Worm (Caenorhabditis elegans): Measurements from ENCODE around the gene srv-30.

DNA sequence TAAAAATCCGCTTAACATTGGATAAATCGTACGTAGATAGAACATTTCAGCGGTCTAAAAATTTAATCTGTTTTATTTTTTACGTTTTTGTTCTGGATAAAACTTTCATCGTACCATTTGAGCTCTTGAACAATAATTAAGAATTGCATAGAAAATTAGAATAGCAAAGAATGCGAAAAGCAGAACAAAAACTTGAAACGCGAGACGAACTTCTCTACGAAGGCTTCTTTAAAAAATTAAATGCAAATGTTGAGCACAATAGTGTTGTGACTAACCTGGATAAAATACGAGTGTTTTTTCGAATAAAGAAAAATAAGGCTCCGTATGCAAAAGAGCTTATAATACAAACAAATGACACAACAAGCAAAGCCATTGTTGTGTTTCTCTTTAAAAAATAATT is 30.3 kb upstream of the srv-30 start:
- TF ChIP-seq lsy-12 (tag; optimal IDR thresholded peaks at IDR 0.05), result no peak
- no peak for TF ChIP-seq jun-1 (tag; optimal IDR thresholded peaks at IDR 0.05)
- TF ChIP-seq ztf-11 (tag; optimal IDR thresholded peaks at IDR 0.05), result no peak
- TF ChIP-seq unc-39 (tag; optimal IDR thresholded peaks at IDR 0.05), result no peak
- no peak for TF ChIP-seq fos-1 (tag; optimal IDR thresholded peaks at IDR 0.05)
- TF ChIP-seq nhr-23 (tag; optimal IDR thresholded peaks at IDR 0.05), result no peak
- TF ChIP-seq elt-2 (tag; optimal IDR thresholded peaks at IDR 0.05), result no peak
- no peak for TF ChIP-seq nhr-28 (tag; optimal IDR thresholded peaks at IDR 0.05)

Data from whole organism, L3 larva.